Worm (Caenorhabditis elegans): ENCODE results near the gene srh-75.

Gene srh-75

DNA sequence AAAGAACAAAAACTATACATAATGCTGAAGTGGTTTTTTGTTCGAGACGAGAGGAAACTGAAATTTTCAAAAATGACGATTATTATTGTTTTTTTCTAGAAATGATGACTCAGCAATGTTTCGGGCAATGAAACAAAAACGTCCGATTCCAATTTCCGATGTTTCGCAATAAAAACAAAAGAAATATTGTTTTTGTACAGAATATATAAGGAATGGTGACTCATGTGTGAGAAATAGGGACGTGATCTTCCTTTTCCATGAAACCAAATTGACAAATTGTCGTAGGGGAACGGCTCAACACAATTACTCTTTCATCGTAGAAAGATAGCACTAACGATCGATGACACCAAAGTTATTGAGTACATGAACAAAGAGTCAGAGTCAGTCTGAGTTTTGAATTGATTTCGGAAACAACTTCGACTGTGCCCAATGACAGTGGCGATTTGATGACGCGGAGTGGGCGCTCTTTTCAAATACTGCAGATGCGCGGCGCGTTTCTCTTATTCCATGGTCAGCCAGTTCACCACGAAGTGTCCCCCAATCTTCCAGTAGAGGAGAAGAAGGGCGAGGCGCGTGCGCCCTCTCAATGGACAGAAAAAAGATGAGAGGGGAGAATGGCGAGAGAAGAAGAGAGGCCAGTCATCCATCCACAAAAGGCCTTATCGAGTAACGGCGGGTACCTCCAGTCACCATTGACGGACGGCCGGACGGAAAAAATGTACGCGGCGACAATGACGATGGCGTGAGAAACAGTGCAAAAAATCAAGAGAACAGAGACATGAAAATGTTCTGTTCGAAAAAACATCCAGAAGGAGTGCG is 18.5 kb upstream of the srh-75 start:
- no peak for TF ChIP-seq unc-62 (GFP tag; optimal IDR thresholded peaks at IDR 0.05)

DNA sequence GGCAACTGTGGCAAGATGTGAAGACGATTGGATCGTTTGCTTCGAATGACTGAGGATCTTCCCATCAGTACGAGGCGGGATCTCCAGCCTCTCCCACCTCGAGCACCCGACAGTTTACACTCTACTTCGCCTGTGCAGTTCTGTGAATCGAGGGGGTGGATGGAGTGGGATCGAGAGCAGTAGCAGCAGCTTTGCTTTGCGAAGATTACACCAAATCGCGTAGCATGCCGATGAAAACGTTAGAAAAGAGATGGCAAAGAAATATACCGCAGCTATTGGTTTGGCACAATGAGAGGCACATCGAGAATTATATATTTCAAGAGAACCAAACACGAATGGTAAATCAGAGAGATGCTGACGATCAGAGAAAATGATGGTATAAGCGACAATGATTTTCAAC is 17.5 kb upstream of the srh-75 start, which contains the start of gene act-3:
Gene act-3 (minus strand): TSS at position 51 of the 400 bp plus-strand sequence.
- no peak for TF ChIP-seq unc-62 (GFP tag; optimal IDR thresholded peaks at IDR 0.05)

DNA sequence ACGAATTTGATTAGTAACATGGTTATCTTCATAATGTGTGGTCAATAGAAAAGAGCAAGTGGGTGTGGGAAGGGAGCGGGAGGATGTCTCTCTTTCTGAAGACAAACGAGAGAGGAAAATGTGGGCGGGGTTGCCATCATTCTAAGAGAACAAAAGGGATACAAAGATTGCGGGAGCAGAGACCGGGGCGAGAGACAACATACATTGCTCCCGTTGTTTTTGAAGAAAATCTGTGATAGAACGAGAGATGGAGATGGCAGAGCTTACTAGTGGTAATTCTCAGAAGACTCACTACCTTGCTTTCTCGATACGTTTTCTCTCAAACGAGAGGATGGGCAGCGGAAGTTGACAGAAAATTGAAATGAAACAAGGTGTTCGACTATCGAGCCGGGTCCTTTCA is 16.4 kb upstream of the srh-75 start:
- TF ChIP-seq unc-62 (GFP tag; optimal IDR thresholded peaks at IDR 0.05), result no peak

DNA sequence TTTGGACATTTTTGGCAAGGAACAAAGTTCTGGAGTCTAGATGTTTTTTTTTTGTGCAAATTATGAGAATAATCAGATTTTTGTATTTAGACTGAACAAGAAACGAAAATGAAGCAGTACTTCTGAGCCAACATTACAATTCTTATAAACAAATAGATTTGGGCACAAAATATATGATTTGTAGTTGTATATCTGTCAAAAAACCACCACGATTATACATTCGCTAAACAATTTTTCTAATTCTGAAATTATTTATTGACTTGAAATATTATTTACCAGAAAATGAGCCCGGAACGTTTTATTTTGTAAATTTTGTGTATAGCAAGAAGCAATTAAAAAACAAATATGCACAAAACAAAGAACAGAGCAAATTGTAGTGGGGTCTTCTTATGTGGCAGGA is 14.5 kb upstream of the srh-75 start:
- no peak for TF ChIP-seq unc-62 (GFP tag; optimal IDR thresholded peaks at IDR 0.05)

DNA sequence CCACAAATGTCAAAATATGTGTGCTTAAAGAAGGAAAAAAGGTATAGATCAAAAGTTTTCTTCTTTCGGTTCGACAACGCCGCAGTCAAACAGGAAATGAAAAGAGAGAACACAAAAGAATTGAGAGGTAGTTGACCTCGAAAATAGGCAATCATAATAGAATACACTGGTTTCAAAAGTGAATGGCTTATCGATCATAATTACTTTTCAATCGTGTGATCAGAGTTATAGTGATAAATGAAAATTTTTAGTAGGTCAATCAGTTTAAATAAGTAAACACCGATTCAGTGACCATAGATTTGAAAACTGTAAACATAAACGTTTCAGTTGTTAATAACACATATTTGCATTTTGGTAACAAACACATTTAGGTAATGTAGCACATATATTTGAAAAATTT is 13.4 kb upstream of the srh-75 start:
- no peak for TF ChIP-seq unc-62 (GFP tag; optimal IDR thresholded peaks at IDR 0.05)

DNA sequence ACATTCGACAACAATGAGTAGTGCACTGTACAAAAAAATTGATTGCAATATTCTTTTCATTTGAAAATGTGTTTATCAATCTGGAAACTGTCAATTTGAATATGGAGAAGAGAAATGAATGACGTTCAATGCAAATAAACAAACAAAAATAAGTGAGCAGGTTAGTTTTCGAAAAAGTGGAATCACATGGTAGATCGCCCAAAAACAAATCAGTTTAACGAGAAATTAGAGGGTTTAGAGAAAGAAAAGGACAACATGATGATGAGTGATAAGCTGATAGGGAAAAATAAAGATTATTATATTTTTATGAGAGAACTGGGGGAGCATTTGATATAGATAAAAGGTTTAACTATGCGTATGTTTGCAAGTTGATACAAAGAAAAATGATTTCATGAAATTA is 12.3 kb upstream of the srh-75 start, which contains the start of gene T04C12.8:
Gene T04C12.8 (minus strand): TSS at position 82 of the 400 bp plus-strand sequence.
- no peak for TF ChIP-seq unc-62 (GFP tag; optimal IDR thresholded peaks at IDR 0.05)

DNA sequence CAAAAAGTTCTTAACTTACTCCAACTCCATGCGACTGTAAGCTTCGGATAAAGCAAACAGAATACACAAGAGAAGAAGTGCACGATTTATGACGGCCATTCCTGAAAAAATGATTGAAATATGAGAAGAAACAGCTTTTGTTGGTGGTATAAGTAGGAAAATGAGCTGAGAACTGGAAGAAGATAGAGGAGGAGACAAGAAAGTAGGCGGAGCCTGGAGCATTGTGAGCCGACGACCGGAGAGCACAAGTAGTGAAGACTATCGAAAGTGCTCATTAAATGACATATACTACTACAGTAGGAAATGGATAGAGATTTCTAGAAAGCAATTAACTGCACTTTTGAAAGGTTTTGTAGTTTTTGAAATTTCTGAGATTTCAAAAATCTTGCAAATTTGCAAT is 8.6 kb upstream of the srh-75 start, which contains the start of gene nlp-80:
Gene nlp-80 (minus strand): TSS at position 101 of the 400 bp plus-strand sequence.
- TF ChIP-seq unc-62 (GFP tag; optimal IDR thresholded peaks at IDR 0.05), result no peak

DNA sequence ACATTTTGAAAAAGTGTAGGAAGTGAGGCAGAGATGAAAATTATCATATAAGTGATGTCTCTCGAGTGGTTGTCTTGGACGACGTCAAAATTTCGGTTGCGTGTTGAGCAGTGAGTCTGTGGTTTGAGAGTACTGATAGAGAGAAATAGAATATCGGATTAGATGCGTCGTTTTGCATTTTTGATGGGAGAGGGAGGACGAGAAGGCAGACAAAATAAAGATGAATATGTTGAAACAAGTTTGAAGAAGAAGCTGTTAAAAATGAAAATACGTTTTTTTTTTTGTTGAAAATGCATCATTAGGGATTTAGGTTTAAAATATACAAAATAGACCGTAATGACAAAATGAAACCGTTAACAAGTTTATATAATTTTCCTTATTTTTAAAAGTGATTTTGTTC is 6.2 kb upstream of the srh-75 start, which contains the start of gene T04C12.9:
Gene T04C12.9 (minus strand): TSS at position 101 of the 400 bp plus-strand sequence.
- TF ChIP-seq unc-62 (GFP tag; optimal IDR thresholded peaks at IDR 0.05), result no peak

DNA sequence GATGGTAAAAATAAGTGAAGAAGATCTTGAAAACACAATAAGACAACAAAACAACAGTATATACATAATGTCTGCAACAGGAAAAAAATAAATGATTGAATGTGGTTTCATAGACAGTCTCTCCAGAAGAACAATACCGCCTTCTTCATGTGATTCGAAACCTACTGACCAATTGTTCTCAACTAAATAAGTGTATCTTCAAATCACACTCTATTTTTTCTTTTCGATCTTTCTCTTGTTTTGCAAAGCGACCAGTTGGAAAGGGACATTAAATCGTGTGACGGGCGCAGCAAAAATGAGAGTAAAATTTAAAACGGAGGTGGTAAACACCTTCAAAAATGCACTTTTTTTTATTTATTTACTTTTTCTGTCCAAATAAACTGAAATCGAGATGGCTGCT is 4.9 kb upstream of the srh-75 start:
- no peak for TF ChIP-seq unc-62 (GFP tag; optimal IDR thresholded peaks at IDR 0.05)

DNA sequence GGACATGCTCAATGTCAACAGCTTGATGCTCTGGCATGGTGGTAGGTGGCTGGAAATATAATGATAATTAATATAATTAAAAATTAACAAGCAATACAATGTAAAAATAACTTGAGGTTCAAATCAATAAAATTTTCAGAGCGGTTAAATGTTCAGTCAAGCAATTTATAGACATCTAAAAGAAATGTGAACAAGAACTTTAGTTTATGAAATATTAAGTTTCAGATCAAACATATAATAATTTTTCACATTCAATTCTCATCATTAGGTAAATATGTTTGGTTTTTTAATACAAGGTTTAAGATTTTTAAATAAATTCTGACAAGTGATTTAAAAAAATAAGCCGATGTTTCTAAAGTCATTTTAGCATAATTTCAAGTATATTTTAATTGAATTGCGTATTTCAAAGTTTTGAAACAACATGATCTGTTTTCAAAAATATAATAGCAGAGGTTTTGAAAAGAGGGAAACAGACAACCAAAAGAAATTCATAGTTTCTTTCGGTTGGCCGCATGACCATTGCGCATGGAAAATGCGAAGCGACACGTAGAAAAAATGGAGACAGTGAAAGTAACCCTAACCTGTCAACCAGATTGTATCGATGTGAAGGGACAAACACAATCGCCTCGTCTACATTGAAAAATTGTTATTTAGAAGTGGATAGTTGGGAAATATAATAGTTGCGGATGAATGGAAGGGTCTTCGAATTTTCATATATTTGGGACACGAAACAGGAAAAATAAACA is 3.5 kb upstream of the srh-75 start, which contains the start of gene T04C12.11:
Gene T04C12.11 (minus strand): TSS at position 51 of the 746 bp plus-strand sequence.
- TF ChIP-seq unc-62 (GFP tag; optimal IDR thresholded peaks at IDR 0.05), result no peak

DNA sequence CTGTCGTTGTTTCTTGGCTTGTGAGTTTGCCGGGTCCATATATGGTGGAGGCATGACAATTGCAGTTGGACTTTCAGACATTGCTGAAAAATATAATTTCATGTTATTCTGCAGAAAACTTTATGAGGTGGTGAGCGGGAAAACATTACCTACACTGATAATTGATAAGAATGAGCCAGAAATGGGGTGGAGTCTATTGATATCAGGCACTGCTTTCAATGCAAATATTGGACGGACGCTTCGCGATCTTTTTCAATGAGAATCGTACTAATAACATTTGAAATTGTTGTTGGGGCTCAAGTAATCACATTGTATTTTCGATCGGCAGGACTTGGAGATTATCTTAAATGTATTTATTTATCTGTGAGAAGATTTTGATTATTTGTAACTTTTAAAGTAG is 2.2 kb upstream of the srh-75 start, which contains the start of gene T04C12.1:
Gene T04C12.1 (minus strand): TSS at position 90 of the 400 bp plus-strand sequence.
- TF ChIP-seq unc-62 (GFP tag; optimal IDR thresholded peaks at IDR 0.05), result no peak

DNA sequence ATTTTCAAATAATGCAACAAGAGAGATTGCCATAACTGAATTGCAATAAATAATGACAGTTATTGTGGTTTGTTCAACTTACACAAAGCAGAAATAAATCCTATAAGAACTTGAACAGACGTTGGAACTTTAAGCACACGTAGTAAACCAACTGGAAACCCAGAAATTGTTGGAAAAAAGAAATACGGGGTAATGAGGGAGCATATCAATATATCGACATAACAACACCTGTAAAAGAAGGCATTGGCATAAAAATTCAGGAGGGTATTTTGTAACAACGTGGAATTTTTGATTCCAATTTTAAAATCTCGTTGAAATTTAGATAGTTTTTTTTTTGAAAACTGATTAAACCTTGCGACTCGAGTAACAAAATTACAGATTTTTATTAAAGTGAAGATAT is 459 bp downstream of the srh-75 start:
- TF ChIP-seq unc-62 (GFP tag; optimal IDR thresholded peaks at IDR 0.05), result no peak

DNA sequence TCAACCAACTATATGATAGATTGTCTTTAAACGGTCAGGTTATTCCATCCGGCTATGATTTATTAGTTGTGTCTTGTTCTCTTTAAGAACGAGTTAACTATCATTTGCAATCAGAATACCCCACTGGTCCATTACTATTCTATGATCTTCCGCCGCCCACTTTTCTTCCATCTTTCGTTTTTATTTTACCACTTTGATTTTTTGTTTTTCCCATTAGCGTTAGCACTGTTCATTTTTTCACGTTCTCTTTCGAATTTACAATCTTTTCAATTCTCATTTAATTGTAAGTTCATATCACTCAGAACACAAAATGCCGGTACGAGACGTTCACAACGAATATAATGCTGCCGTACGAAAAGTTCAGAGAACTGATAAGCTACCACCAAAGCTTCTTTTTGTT is 3.1 kb downstream of the srh-75 start, which contains the start of gene T04C12.7:
Gene T04C12.7 (plus strand): TSS at position 301 of the 400 bp plus-strand sequence.
- no peak for TF ChIP-seq unc-62 (GFP tag; optimal IDR thresholded peaks at IDR 0.05)

DNA sequence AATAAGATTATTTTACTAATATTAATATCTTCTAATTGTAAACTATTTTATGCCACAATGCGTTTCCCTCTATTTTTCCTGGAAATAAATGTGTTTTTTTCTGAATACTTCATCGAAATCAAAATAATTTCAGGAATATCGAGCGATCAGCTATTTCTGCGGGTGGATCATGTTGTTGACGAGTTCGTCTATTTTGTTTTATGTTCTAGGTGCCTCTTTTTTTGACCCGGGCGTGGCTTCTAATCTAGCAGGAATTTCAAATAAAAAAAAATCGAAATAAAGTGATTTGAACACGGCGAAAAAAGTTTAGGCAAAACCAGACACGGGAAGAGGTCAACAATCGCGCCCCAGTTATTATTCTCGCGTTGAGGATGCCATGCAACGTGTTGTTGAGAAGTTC is 5.0 kb downstream of the srh-75 start, which contains the start of gene T04C12.33:
Gene T04C12.33 (plus strand): TSS at position 301 of the 400 bp plus-strand sequence.
- TF ChIP-seq unc-62 (GFP tag; optimal IDR thresholded peaks at IDR 0.05), result no peak

DNA sequence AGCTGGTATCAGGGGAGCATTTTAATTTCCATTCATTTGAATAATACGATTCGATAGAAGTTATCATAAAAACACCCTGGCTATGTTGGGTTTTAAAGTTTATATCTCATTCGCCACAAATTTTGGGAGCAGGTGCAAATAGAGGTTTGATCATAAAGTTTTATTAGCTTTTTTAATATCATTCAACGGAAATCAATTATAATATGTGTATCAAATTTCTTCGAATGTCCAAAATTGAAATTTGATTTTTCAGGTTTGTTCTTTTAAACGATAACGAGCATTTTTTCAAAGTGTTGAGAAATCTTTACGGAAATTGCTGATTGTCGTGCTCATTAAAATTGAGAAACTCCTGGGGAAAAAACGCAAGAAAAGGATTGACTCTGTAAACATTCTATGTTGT is 8.3 kb downstream of the srh-75 start, which contains the start of gene srh-74:
Gene srh-74 (minus strand): TSS at position 101 of the 400 bp plus-strand sequence.
- no peak for TF ChIP-seq unc-62 (GFP tag; optimal IDR thresholded peaks at IDR 0.05)

DNA sequence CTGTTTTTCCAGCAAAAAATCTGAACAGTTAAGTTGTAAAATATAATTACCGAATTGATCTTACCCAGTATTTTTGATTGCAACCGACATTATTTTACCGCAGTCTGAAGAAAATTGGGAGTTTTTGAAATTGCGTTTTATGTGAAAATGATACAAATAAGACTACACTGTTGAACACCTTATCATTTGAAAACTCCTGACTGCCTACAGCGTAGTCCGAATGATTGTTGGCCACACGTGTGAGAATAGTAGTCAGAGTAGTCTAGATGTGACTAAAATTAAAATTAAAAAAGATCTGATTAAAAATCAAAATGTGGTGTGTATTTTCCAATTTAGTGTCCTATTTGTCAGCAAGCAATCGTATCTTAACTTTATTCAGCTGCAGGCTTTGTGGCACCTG is 10.2 kb downstream of the srh-75 start, which contains the start of gene dhs-18:
Gene dhs-18 (minus strand): TSS at position 104 of the 400 bp plus-strand sequence.
- TF ChIP-seq unc-62 (GFP tag; optimal IDR thresholded peaks at IDR 0.05), result no peak

Measured in whole organism, dauer.